Fruit fly (Drosophila melanogaster) whole organism, embryonic: ENCODE results near the gene CG17996.

Source experiments
- Bteb2 ChIP-seq: fragments of 200-800 bp; sonication (Bioruptor generic); optimal IDR thresholded peaks from 2 replicates; lab custom pipeline; 2016; ENCODE audit warnings: missing biosample characterization, missing genetic modification characterization
- CG11093 ChIP-seq: fragments of 200-800 bp; sonication (Bioruptor generic); IDR thresholded peaks from 3 replicates; pipeline ENCODE4 v1.3.6; 2022; ENCODE audit warnings: missing biosample characterization, missing genetic modification characterization
- CG11398 ChIP-seq: fragments of 200-800 bp; sonication (Bioruptor generic); optimal IDR thresholded peaks from 2 replicates; lab custom pipeline; 2016; ENCODE audit warnings: missing biosample characterization, missing genetic modification characterization
- CG11560 ChIP-seq: fragments of 200-800 bp; sonication (Bioruptor generic); IDR thresholded peaks from 3 replicates; pipeline ENCODE4 v1.3.6; 2022; ENCODE audit warnings: missing biosample characterization, missing genetic modification characterization
- CG12219 ChIP-seq: fragments of 200-800 bp; sonication (Bioruptor generic); optimal IDR thresholded peaks from 3 replicates; lab custom pipeline; 2018; ENCODE audit warnings: missing biosample characterization, mild to moderate bottlenecking, missing genetic modification characterization
- CG12236 ChIP-seq: fragments of 200-800 bp; sonication (Bioruptor generic); optimal IDR thresholded peaks from 2 replicates; lab custom pipeline; 2016; ENCODE audit warnings: missing biosample characterization, missing genetic modification characterization
- CG13123 ChIP-seq: fragments of 200-800 bp; sonication (Bioruptor generic); optimal IDR thresholded peaks from 2 replicates; lab custom pipeline; 2016; ENCODE audit warnings: missing biosample characterization, missing genetic modification characterization
- CG1603 ChIP-seq: fragments of 200-800 bp; sonication (Bioruptor generic); optimal IDR thresholded peaks from 2 replicates; lab custom pipeline; 2019; ENCODE audit warnings: missing biosample characterization, mild to moderate bottlenecking, missing genetic modification characterization, moderate library complexity
- CG17186 ChIP-seq: fragments of 200-800 bp; sonication (Bioruptor generic); optimal IDR thresholded peaks from 3 replicates; lab custom pipeline; 2017; ENCODE audit warnings: missing biosample characterization, missing genetic modification reagents, missing genetic modification characterization
- CG17802 ChIP-seq: fragments of 200-800 bp; sonication (Bioruptor generic); optimal IDR thresholded peaks from 2 replicates; lab custom pipeline; 2018; ENCODE audit warnings: missing biosample characterization, mild to moderate bottlenecking, missing genetic modification characterization, moderate library complexity
- CG18764 ChIP-seq: fragments of 200-800 bp; sonication (Bioruptor generic); optimal IDR thresholded peaks from 3 replicates; lab custom pipeline; 2016; ENCODE audit warnings: missing biosample characterization, missing genetic modification characterization
- CG2120 ChIP-seq: fragments of 200-800 bp; sonication (Bioruptor generic); optimal IDR thresholded peaks from 3 replicates; lab custom pipeline; 2016; ENCODE audit warnings: missing biosample characterization, missing genetic modification characterization
- CG4282 ChIP-seq: fragments of 200-800 bp; sonication (Bioruptor generic); optimal IDR thresholded peaks from 2 replicates; lab custom pipeline; 2016; ENCODE audit warnings: missing biosample characterization, missing genetic modification characterization
- CG4360 ChIP-seq: fragments of 200-800 bp; sonication (Bioruptor generic); IDR thresholded peaks from 2 replicates; pipeline ENCODE4 v1.3.6; 2022; ENCODE audit warnings: missing biosample characterization, missing genetic modification characterization
- CG6272 ChIP-seq: fragments of 200-800 bp; sonication (Bioruptor generic); IDR thresholded peaks from 2 replicates; pipeline ENCODE4 v1.3.6; 2022; ENCODE audit warnings: missing biosample characterization, missing genetic modification characterization
- CG6683 ChIP-seq: fragments of 200-800 bp; sonication (Bioruptor generic); optimal IDR thresholded peaks from 2 replicates; lab custom pipeline; 2017; ENCODE audit warnings: missing biosample characterization, mild to moderate bottlenecking, missing genetic modification characterization, missing genetic modification reagents
- CG8765 ChIP-seq: fragments of 200-800 bp; sonication (Bioruptor generic); IDR thresholded peaks from 2 replicates; pipeline ENCODE4 v1.3.6; 2022; ENCODE audit warnings: missing biosample characterization, missing genetic modification characterization
- CG8944 ChIP-seq: fragments of 200-800 bp; sonication (Bioruptor generic); optimal IDR thresholded peaks from 3 replicates; lab custom pipeline; 2016; ENCODE audit warnings: missing biosample characterization, missing genetic modification characterization
- CkIIα-i1 ChIP-seq: fragments of 200-800 bp; sonication (Bioruptor generic); IDR thresholded peaks from 2 replicates; pipeline ENCODE4 v1.3.6; 2022; ENCODE audit warnings: missing biosample characterization, missing genetic modification characterization
- Dek ChIP-seq: fragments of 200-800 bp; sonication (Bioruptor generic); optimal IDR thresholded peaks from 3 replicates; lab custom pipeline; 2019; ENCODE audit warnings: missing biosample characterization, mild to moderate bottlenecking, missing genetic modification characterization, moderate library complexity
- Dref ChIP-seq: fragments of 200-800 bp; sonication (Bioruptor generic); IDR thresholded peaks from 2 replicates; pipeline ENCODE4 v1.3.6; 2022; ENCODE audit warnings: missing biosample characterization, missing genetic modification characterization
- Drgx ChIP-seq: fragments of 200-800 bp; sonication (Bioruptor generic); IDR thresholded peaks from 2 replicates; pipeline ENCODE4 v1.3.6; 2022; ENCODE audit warnings: missing biosample characterization, missing genetic modification characterization
- E2f2 ChIP-seq: fragments of 200-800 bp; sonication (Bioruptor generic); IDR thresholded peaks from 2 replicates; pipeline ENCODE4 v1.3.6; 2022; ENCODE audit warnings: missing biosample characterization, missing genetic modification characterization
- Elba2 ChIP-seq: fragments of 200-800 bp; sonication (Bioruptor generic); optimal IDR thresholded peaks from 3 replicates; lab custom pipeline; 2016; ENCODE audit warnings: missing biosample characterization, missing genetic modification characterization
- Ets97D ChIP-seq: fragments of 200-800 bp; sonication (Bioruptor generic); optimal IDR thresholded peaks from 3 replicates; lab custom pipeline; 2016; ENCODE audit warnings: missing biosample characterization, missing genetic modification characterization
- HLH54F ChIP-seq: fragments of 200-800 bp; sonication (Bioruptor generic); optimal IDR thresholded peaks from 3 replicates; lab custom pipeline; 2016; ENCODE audit warnings: missing biosample characterization, missing genetic modification characterization
- Hmx ChIP-seq: fragments of 200-800 bp; sonication (Bioruptor generic); optimal IDR thresholded peaks from 2 replicates; lab custom pipeline; 2016; ENCODE audit warnings: missing biosample characterization, missing genetic modification characterization
- Hr3 ChIP-seq: fragments of 200-800 bp; sonication (Bioruptor generic); optimal IDR thresholded peaks from 3 replicates; lab custom pipeline; 2016; ENCODE audit warnings: missing biosample characterization, missing genetic modification characterization
- Hr78 ChIP-seq, 2 experiments: fragments of 200-800 bp in 1 of 2; fragments of >200 bp in 1 of 2; sonication (Bioruptor generic) in 1 of 2; optimal IDR thresholded peaks; 2 replicates each; lab custom pipeline; 2017 to 2019; ENCODE audit warnings: missing biosample characterization in 2 of 2, missing genetic modification characterization in 2 of 2, mild to moderate bottlenecking in 1 of 2, moderate library complexity in 1 of 2
- Med ChIP-seq: fragments of 200-800 bp; sonication (Bioruptor generic); peaks from one replicate; lab custom pipeline; 2016; ENCODE audit warnings: missing biosample characterization, missing genetic modification characterization, mild to moderate bottlenecking, inconsistent platforms, moderate library complexity
- NK7.1 ChIP-seq: fragments of 200-800 bp; sonication (Bioruptor generic); optimal IDR thresholded peaks from 3 replicates; lab custom pipeline; 2016; ENCODE audit warnings: missing biosample characterization, missing genetic modification characterization
- Ssrp ChIP-seq: fragments of 200-800 bp; sonication (Bioruptor generic); optimal IDR thresholded peaks from 2 replicates; lab custom pipeline; 2018; ENCODE audit warnings: missing biosample characterization, mild to moderate bottlenecking, missing genetic modification characterization, moderate library complexity
- ab ChIP-seq: fragments of 200-800 bp; sonication (Bioruptor generic); optimal IDR thresholded peaks from 2 replicates; lab custom pipeline; 2016; ENCODE audit warnings: missing biosample characterization, missing genetic modification characterization
- ase ChIP-seq: fragments of 200-800 bp; sonication (Bioruptor generic); IDR thresholded peaks from 3 replicates; pipeline ENCODE4 v1.3.6; 2022; ENCODE audit warnings: missing biosample characterization, missing genetic modification characterization
- emc ChIP-seq: fragments of 200-800 bp; sonication (Bioruptor generic); optimal IDR thresholded peaks from 2 replicates; lab custom pipeline; 2016; ENCODE audit warnings: missing biosample characterization, missing genetic modification characterization
- grau ChIP-seq: fragments of 200-800 bp; optimal IDR thresholded peaks from 3 replicates; lab custom pipeline; 2019; ENCODE audit warnings: missing biosample characterization, mild to moderate bottlenecking, missing genetic modification characterization, moderate library complexity
- hb ChIP-seq: fragments of 200-800 bp; sonication (Bioruptor generic); IDR thresholded peaks from 3 replicates; pipeline ENCODE4 v1.3.6; 2022; ENCODE audit warnings: missing biosample characterization, missing genetic modification characterization; ENCODE audit not compliant: partially characterized antibody
- hbn ChIP-seq: fragments of 200-800 bp; sonication (Bioruptor generic); IDR thresholded peaks from 2 replicates; pipeline ENCODE4 v1.3.6; 2022; ENCODE audit warnings: missing biosample characterization, missing genetic modification characterization; ENCODE audit not compliant: partially characterized antibody
- lilli ChIP-seq: fragments of 200-800 bp; sonication (Bioruptor generic); optimal IDR thresholded peaks from 3 replicates; lab custom pipeline; 2016; ENCODE audit warnings: missing biosample characterization, missing genetic modification characterization
- peb ChIP-seq: fragments of 200-800 bp; sonication (Bioruptor generic); IDR thresholded peaks from 2 replicates; pipeline ENCODE4 v1.3.6; 2022; ENCODE audit warnings: missing biosample characterization, missing genetic modification characterization
- phol ChIP-seq: fragments of 200-800 bp; sonication (Bioruptor generic); optimal IDR thresholded peaks from 3 replicates; lab custom pipeline; 2018; ENCODE audit warnings: missing biosample characterization, mild to moderate bottlenecking, missing genetic modification characterization, moderate library complexity
- sim ChIP-seq: fragments of 200-800 bp; sonication (Bioruptor generic); IDR thresholded peaks from 2 replicates; pipeline ENCODE4 v1.3.6; 2022; ENCODE audit warnings: missing biosample characterization, missing genetic modification characterization
- sna ChIP-seq: fragments of 200-800 bp; sonication (Bioruptor generic); IDR thresholded peaks from 2 replicates; pipeline ENCODE4 v1.3.6; 2022; ENCODE audit warnings: missing biosample characterization, missing genetic modification characterization; ENCODE audit not compliant: partially characterized antibody
- sob ChIP-seq: fragments of 200-800 bp; sonication (Bioruptor generic); IDR thresholded peaks from 2 replicates; pipeline ENCODE4 v1.3.6; 2022; ENCODE audit warnings: missing biosample characterization, missing genetic modification characterization
- stwl ChIP-seq: fragments of 200-800 bp; sonication (Bioruptor generic); optimal IDR thresholded peaks from 3 replicates; lab custom pipeline; 2018; ENCODE audit warnings: missing biosample characterization, mild to moderate bottlenecking, missing genetic modification characterization, moderate library complexity
- tll ChIP-seq, 2 experiments: fragments of 200-800 bp in 1 of 2; fragments of >200 bp in 1 of 2; sonication (Bioruptor generic) in 1 of 2; optimal IDR thresholded peaks; 2 replicates each; lab custom pipeline; 2017 to 2019; ENCODE audit warnings: missing biosample characterization in 2 of 2, missing genetic modification characterization in 2 of 2, mild to moderate bottlenecking in 1 of 2, moderate library complexity in 1 of 2
- vvl ChIP-seq: fragments of 200-800 bp; sonication (Bioruptor generic); IDR thresholded peaks from 2 replicates; pipeline ENCODE4 v1.3.6; 2022; ENCODE audit warnings: missing biosample characterization, missing genetic modification characterization
- zen ChIP-seq: fragments of 200-800 bp; sonication (Bioruptor generic); optimal IDR thresholded peaks from 3 replicates; lab custom pipeline; 2018; ENCODE audit warnings: missing biosample characterization, mild to moderate bottlenecking, missing genetic modification characterization, moderate library complexity
- zf30C ChIP-seq: fragments of 200-800 bp; sonication (Bioruptor generic); optimal IDR thresholded peaks from 3 replicates; lab custom pipeline; 2018; ENCODE audit warnings: missing biosample characterization, mild to moderate bottlenecking, missing genetic modification characterization

The CG17996 gene

DNA sequence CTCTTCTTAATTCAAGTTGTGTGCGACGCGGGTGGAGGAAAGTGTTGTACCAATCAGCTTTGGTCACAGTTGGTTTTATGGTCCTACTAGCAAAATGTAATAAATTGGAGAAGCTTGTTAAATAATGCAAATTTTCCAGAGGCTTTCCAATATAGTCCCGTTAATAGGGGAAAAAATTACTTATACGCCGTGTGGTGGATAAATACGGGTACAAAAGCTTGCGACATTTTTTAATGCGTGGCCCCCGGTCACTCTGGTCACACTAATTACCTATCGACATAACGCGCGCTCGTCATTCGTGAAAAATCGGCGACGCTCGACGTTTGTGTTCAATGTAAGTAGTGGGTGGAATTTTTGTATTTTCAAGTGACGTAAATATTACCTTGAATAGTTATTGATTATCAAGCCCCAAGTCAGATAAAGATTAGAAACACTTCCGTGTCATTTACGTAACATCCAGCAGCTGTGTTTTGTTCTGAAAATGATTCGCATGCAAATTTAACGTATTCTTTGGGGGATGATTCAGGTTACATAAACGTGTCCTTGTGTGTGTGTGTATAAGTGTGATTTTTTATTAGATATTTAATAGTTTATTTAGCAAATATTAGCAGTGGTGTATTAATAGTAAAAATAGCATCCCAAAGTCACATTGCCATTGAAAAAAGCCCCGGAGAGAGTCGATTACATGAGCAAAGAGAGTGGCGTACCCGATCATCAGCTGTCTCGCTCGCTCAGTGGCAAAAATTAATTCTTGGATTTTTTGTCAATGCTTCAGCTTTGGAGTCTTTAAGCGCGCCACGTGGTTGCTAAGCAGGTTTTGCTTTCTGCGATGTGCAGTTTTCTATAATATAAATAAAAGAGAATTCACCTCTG is 11.0 kb downstream of the CG17996 start, which contains the start of gene Cyt-c-p (continued):
- TF ChIP-seq Drgx: no peak
- TF ChIP-seq CG4360 (GFP tag; lab: Robert Waterston, UW): no peak
- TF ChIP-seq Hmx (GFP tag; lab: Kevin White, UChicago): no peak
- TF ChIP-seq CG12219 (GFP tag; lab: Kevin White, UChicago): no peak
- 0 out of 3 replicates have a peak, but pooled peaks have one; percentile 24 for TF ChIP-seq hb
- TF ChIP-seq peb: no peak
- TF ChIP-seq tll (GFP tag; optimal IDR thresholded peaks at IDR 0.05; lab: Kevin White, UChicago): no peak
- no peak for TF ChIP-seq zf30C (GFP tag; lab: Kevin White, UChicago)
- TF ChIP-seq ab: no peak
- peak; percentile 78 for TF ChIP-seq stwl (tag; lab: Kevin White, UChicago)
- no peak for TF ChIP-seq CG2120 (GFP tag; lab: Kevin White, UChicago)
- TF ChIP-seq vvl: 0 out of 2 replicates have a peak, but pooled peaks have one; percentile 22
- peak; percentile 77 for TF ChIP-seq phol (tag; lab: Kevin White, UChicago)
- no peak for TF ChIP-seq CG11398 (GFP tag; lab: Kevin White, UChicago)
- peak; percentile 75 for TF ChIP-seq zen (tag; lab: Kevin White, UChicago)
- peak; percentile 38 for TF ChIP-seq lilli
- TF ChIP-seq hbn (GFP tag; lab: Robert Waterston, UW): peak; percentile 44; the same call in 1 of the 2 replicates
- TF ChIP-seq CG8765 (GFP tag; lab: Robert Waterston, UW): no peak
- peak; percentile 9 for TF ChIP-seq HLH54F (GFP tag; lab: Kevin White, UChicago)
- no peak for TF ChIP-seq CkIIα-i1 (GFP tag; lab: Robert Waterston, UW)
- peak; percentile 89 for TF ChIP-seq Med
- no peak for TF ChIP-seq CG8944 (GFP tag; lab: Kevin White, UChicago)
- no peak for TF ChIP-seq CG11093 (GFP tag; lab: Robert Waterston, UW)
- no peak for TF ChIP-seq ase (GFP tag; lab: Robert Waterston, UW)
- no peak for TF ChIP-seq CG18764
- no peak for TF ChIP-seq Hr78 (GFP tag; optimal IDR thresholded peaks at IDR 0.05; lab: Kevin White, UChicago)
- TF ChIP-seq Ets97D: peak; percentile 76
- TF ChIP-seq sob (GFP tag; lab: Robert Waterston, UW): peak; percentile 54; the same call in 1 of the 2 replicates
- TF ChIP-seq sim (GFP tag; lab: Robert Waterston, UW): no peak
- TF ChIP-seq Bteb2 (GFP tag; lab: Kevin White, UChicago): peak; percentile 9
- no peak for TF ChIP-seq NK7.1 (GFP tag; lab: Kevin White, UChicago)
- no peak for TF ChIP-seq CG6683 (GFP tag; lab: Kevin White, UChicago)
- no peak for TF ChIP-seq CG12236 (GFP tag; lab: Kevin White, UChicago)
- TF ChIP-seq Ssrp (tag; lab: Kevin White, UChicago): no peak
- TF ChIP-seq Dref (GFP tag; lab: Robert Waterston, UW): peak; percentile 51
- no peak for TF ChIP-seq Elba2 (GFP tag; lab: Kevin White, UChicago)
- TF ChIP-seq CG17802 (tag; lab: Kevin White, UChicago): no peak
- TF ChIP-seq Hr3 (GFP tag; lab: Kevin White, UChicago): no peak
- peak; percentile 99 for TF ChIP-seq E2f2
- TF ChIP-seq CG4282 (GFP tag; lab: Kevin White, UChicago): no peak
- peak; percentile 55 for TF ChIP-seq CG1603 (tag; lab: Kevin White, UChicago)
- TF ChIP-seq CG11560 (tag; lab: Robert Waterston, UW): no peak
- TF ChIP-seq Dek: peak; percentile 4
- TF ChIP-seq CG6272 (GFP tag; lab: Robert Waterston, UW): no peak; the same call in 1 of the 2 replicates
- peak; percentile 37 for TF ChIP-seq grau (tag; lab: Kevin White, UChicago)
- TF ChIP-seq sna: 0 out of 2 replicates have a peak, but pooled peaks have one; percentile 41
- no peak for TF ChIP-seq CG13123
- no peak for TF ChIP-seq emc (GFP tag; lab: Kevin White, UChicago)
- peak; percentile 87 for TF ChIP-seq CG17186
